Worm (Caenorhabditis elegans): ENCODE data around the gene F48G7.10.

F48G7.10 gene

ce11 chrV:634855-635254, at the start of gene F48G7.10:
Gene F48G7.10, minus strand, starts transcription at chrV:634955.
- TF ChIP-seq ztf-11 (tag; optimal IDR thresholded peaks at IDR 0.05) (no peak), unc-55 (GFP tag; optimal IDR thresholded peaks at IDR 0.05) (no peak), mab-5 (tag; optimal IDR thresholded peaks at IDR 0.05) (no peak), alr-1 (tag; optimal IDR thresholded peaks at IDR 0.05) (no peak), fos-1 (tag; optimal IDR thresholded peaks at IDR 0.05) (no peak), egl-27 (tag; optimal IDR thresholded peaks at IDR 0.05) (no peak), elt-1 (tag; optimal IDR thresholded peaks at IDR 0.05) (no peak), unc-39 (tag; optimal IDR thresholded peaks at IDR 0.05) (no peak), crh-2 (tag; optimal IDR thresholded peaks at IDR 0.05) (no peak)

ce11 chrV:683858-684257, 49.1 kb upstream of the F48G7.10 start, which contains the start of gene F31F4.1:
Gene F31F4.1, plus strand, starts transcription at chrV:684060.
- TF ChIP-seq ceh-82 (tag; optimal IDR thresholded peaks at IDR 0.05) (no peak), nhr-23 (tag; optimal IDR thresholded peaks at IDR 0.05) (no peak), fos-1 (tag; optimal IDR thresholded peaks at IDR 0.05) (peak; percentile 29), unc-39 (tag; optimal IDR thresholded peaks at IDR 0.05) (no peak)

- TF ChIP-seq blmp-1 (tag; optimal IDR thresholded peaks at IDR 0.05; ENCODE audit: insufficient read depth) (no peak), alr-1 (tag; optimal IDR thresholded peaks at IDR 0.05) (no peak), mdl-1 (tag; optimal IDR thresholded peaks at IDR 0.05) (no peak), egl-27 (tag; optimal IDR thresholded peaks at IDR 0.05) (no peak), ceh-82 (tag; optimal IDR thresholded peaks at IDR 0.05) (no peak), unc-39 (tag; optimal IDR thresholded peaks at IDR 0.05) (no peak), sem-4 (tag; optimal IDR thresholded peaks at IDR 0.05) (no peak), crh-2 (tag; optimal IDR thresholded peaks at IDR 0.05) (no peak), nhr-6 (tag; optimal IDR thresholded peaks at IDR 0.05) (no peak), nhr-12 (tag; optimal IDR thresholded peaks at IDR 0.05) (no peak), nhr-237 (tag; optimal IDR thresholded peaks at IDR 0.05) (no peak), C34F6.9 (tag; optimal IDR thresholded peaks at IDR 0.05) (no peak), ztf-11 (tag; optimal IDR thresholded peaks at IDR 0.05) (no peak), sma-3 (GFP tag; optimal IDR thresholded peaks at IDR 0.05) (no peak), mab-5 (tag; optimal IDR thresholded peaks at IDR 0.05) (no peak), nhr-129 (tag; optimal IDR thresholded peaks at IDR 0.05) (no peak), skn-1 (tag; optimal IDR thresholded peaks at IDR 0.05) (no peak), nhr-25 (tag; optimal IDR thresholded peaks at IDR 0.05) (no peak), nhr-77 (tag; optimal IDR thresholded peaks at IDR 0.05) (no peak), nhr-23 (tag; optimal IDR thresholded peaks at IDR 0.05) (no peak)
These were observed 47.3 kb upstream of the F48G7.10 start, which contains the start of gene srx-23 for ce11 chrV:682031-682430. Gene srx-23, plus strand, starts transcription at chrV:682331.

- TF ChIP-seq ztf-1 (GFP tag; conservative IDR thresholded peaks at IDR 0.05) (no peak), nhr-129 (tag; optimal IDR thresholded peaks at IDR 0.05) (no peak), unc-39 (tag; optimal IDR thresholded peaks at IDR 0.05) (no peak), nhr-23 (tag; optimal IDR thresholded peaks at IDR 0.05) (no peak), nhr-10 (tag; optimal IDR thresholded peaks at IDR 0.05) (no peak), fos-1 (tag; optimal IDR thresholded peaks at IDR 0.05) (no peak), sma-9 (GFP tag; optimal IDR thresholded peaks at IDR 0.05) (no peak), sma-9 (tag; optimal IDR thresholded peaks at IDR 0.05) (no peak), zag-1 (tag; optimal IDR thresholded peaks at IDR 0.05) (no peak), aly-2 (tag; optimal IDR thresholded peaks at IDR 0.05) (no peak), sem-4 (tag; optimal IDR thresholded peaks at IDR 0.05) (no peak), lin-11 (tag; optimal IDR thresholded peaks at IDR 0.05) (no peak), nhr-12 (tag; optimal IDR thresholded peaks at IDR 0.05) (no peak), elt-1 (tag; optimal IDR thresholded peaks at IDR 0.05) (no peak), unc-62 (GFP tag; optimal IDR thresholded peaks at IDR 0.05) (no peak)
These were observed 44.9 kb upstream of the F48G7.10 start, which contains the start of gene srx-22 for ce11 chrV:679663-680062. Gene srx-22, plus strand, starts transcription at chrV:679963.

ce11 chrV:676550-677084, 41.9 kb upstream of the F48G7.10 start, which contains the start of the genes fbxa-72 and srx-21:
Gene fbxa-72, minus strand, starts transcription at chrV:676753.
Gene srx-21, plus strand, starts transcription at chrV:677034.
- TF ChIP-seq fos-1 (tag; optimal IDR thresholded peaks at IDR 0.05) (peak; percentile 70), peb-1 (tag; optimal IDR thresholded peaks at IDR 0.05) (no peak), nhr-25 (tag; optimal IDR thresholded peaks at IDR 0.05) (peak; percentile 42)

- TF ChIP-seq snpc-4 (tag; optimal IDR thresholded peaks at IDR 0.05) (peak; percentile 38), nhr-25 (tag; optimal IDR thresholded peaks at IDR 0.05) (no peak)
These were observed 41.3 kb upstream of the F48G7.10 start for ce11 chrV:676090-676489.

Measured in whole organism, L2 larva.